Worm (Caenorhabditis elegans) whole organism, L4 larva: ENCODE data around the gene srg-54.

Source experiments
- D1046.2 ChIP-seq: fragments of 200-800 bp; sonication (Bioruptor generic); IDR thresholded peaks from 2 replicates; pipeline ENCODE4 v1.3.6; 2022; ENCODE audit warnings: missing genetic modification characterization, missing compliant biosample characterization
- F26F4.8 ChIP-seq: fragments of 200-800 bp; sonication (Bioruptor generic); conservative IDR thresholded peaks from 2 replicates; pipeline ENCODE4 v1.3.6; 2022; ENCODE audit warnings: missing genetic modification characterization, missing compliant biosample characterization
- F37D6.2 ChIP-seq: sonication (generic microtip); optimal IDR thresholded peaks from 2 replicates; lab custom pipeline; 2016; ENCODE audit warnings: mild to moderate bottlenecking, missing genetic modification characterization, missing compliant biosample characterization
- F49E8.2 ChIP-seq: sonication (generic microtip); optimal IDR thresholded peaks from 2 replicates; lab custom pipeline; 2016; ENCODE audit warnings: missing compliant biosample characterization, mild to moderate bottlenecking, missing genetic modification characterization, borderline replicate concordance
- R02D3.7 ChIP-seq: fragments of 150-350 bp; sonication (generic microtip); optimal IDR thresholded peaks from 3 replicates; lab custom pipeline; 2014; ENCODE audit warnings: missing biosample characterization, missing genetic modification characterization
- T20F7.1 ChIP-seq: fragments of 200-800 bp; sonication (Bioruptor generic); optimal IDR thresholded peaks from 2 replicates; lab custom pipeline; 2018; ENCODE audit warnings: mild to moderate bottlenecking, missing genetic modification characterization, missing compliant biosample characterization
- aha-1 ChIP-seq: fragments of 150-350 bp; peaks from one replicate; lab custom pipeline; 2014; ENCODE audit warnings: missing biosample characterization, missing genetic modification characterization
- aly-2 ChIP-seq: sonication (generic microtip); optimal IDR thresholded peaks from 2 replicates; lab custom pipeline; 2018; ENCODE audit warnings: missing biosample characterization, missing genetic modification characterization
- attf-4 ChIP-seq: sonication (generic microtip); optimal IDR thresholded peaks from 3 replicates; lab custom pipeline; 2017; ENCODE audit warnings: missing biosample characterization, missing genetic modification characterization
- ceh-28 ChIP-seq: fragments of 150-350 bp; optimal IDR thresholded peaks from 2 replicates; lab custom pipeline; 2014; ENCODE audit warnings: missing biosample characterization, missing genetic modification reagents, missing genetic modification characterization
- ceh-32 ChIP-seq: sonication (generic microtip); optimal IDR thresholded peaks from 2 replicates; lab custom pipeline; 2016; ENCODE audit warnings: mild to moderate bottlenecking, missing genetic modification characterization, missing compliant biosample characterization; ENCODE audit not compliant: poor library complexity
- ceh-82 ChIP-seq: sonication (generic microtip); optimal IDR thresholded peaks from 2 replicates; lab custom pipeline; 2017; ENCODE audit warnings: missing biosample characterization, missing genetic modification characterization
- daf-19 ChIP-seq: fragments of 200-800 bp; sonication (Bioruptor generic); conservative IDR thresholded peaks from 2 replicates; pipeline ENCODE4 v1.3.6; 2022; ENCODE audit warnings: missing genetic modification characterization, missing compliant biosample characterization
- dmd-9 ChIP-seq: fragments of 200-800 bp; sonication (Bioruptor generic); IDR thresholded peaks from 2 replicates; pipeline ENCODE4 v1.3.6; 2022; ENCODE audit warnings: missing genetic modification reagents, missing genetic modification characterization, missing compliant biosample characterization
- duxl-1 ChIP-seq: sonication (generic microtip); optimal IDR thresholded peaks from 2 replicates; lab custom pipeline; 2016; ENCODE audit warnings: mild to moderate bottlenecking, missing genetic modification characterization, moderate library complexity, missing compliant biosample characterization; ENCODE audit not compliant: poor library complexity
- dve-1 ChIP-seq: sonication (generic microtip); optimal IDR thresholded peaks from 2 replicates; lab custom pipeline; 2017; ENCODE audit warnings: antibody characterized with exemption, mild to moderate bottlenecking, missing genetic modification characterization, missing compliant biosample characterization; ENCODE audit not compliant: insufficient read depth
- hlh-11 ChIP-seq: fragments of 200-800 bp; sonication (Bioruptor generic); optimal IDR thresholded peaks from 2 replicates; lab custom pipeline; 2018; ENCODE audit warnings: mild to moderate bottlenecking, missing genetic modification characterization, missing compliant biosample characterization
- hmg-1.1 ChIP-seq: fragments of 200-800 bp; sonication (Bioruptor generic); IDR thresholded peaks from 2 replicates; pipeline ENCODE4 v1.3.6; 2022; ENCODE audit warnings: missing genetic modification reagents, missing genetic modification characterization, missing compliant biosample characterization
- lim-7 ChIP-seq: fragments of 200-800 bp; sonication (Bioruptor generic); IDR thresholded peaks from 2 replicates; pipeline ENCODE4 v1.3.6; 2022; ENCODE audit warnings: missing genetic modification characterization, missing compliant biosample characterization
- lin-1 ChIP-seq: fragments of 200-800 bp; sonication (Bioruptor generic); IDR thresholded peaks from 2 replicates; pipeline ENCODE4 v1.3.6; 2022; ENCODE audit warnings: missing genetic modification reagents, missing genetic modification characterization, missing compliant biosample characterization
- lin-15B ChIP-seq: fragments of 150-350 bp; sonication (generic microtip); optimal IDR thresholded peaks from 3 replicates; lab custom pipeline; 2014; ENCODE audit warnings: missing biosample characterization, missing genetic modification characterization
- lin-38 ChIP-seq: fragments of 200-800 bp; sonication (Bioruptor generic); IDR thresholded peaks from 2 replicates; pipeline ENCODE4 v1.3.6; 2022; ENCODE audit warnings: missing genetic modification reagents, missing genetic modification characterization, missing compliant biosample characterization
- lin-39 ChIP-seq: fragments of 150-350 bp; optimal IDR thresholded peaks from 2 replicates; lab custom pipeline; 2014; ENCODE audit warnings: missing biosample characterization, missing genetic modification reagents, missing genetic modification characterization
- lsy-2 ChIP-seq, 2 experiments: fragments of 150-350 bp in 1 of 2; sonication (generic microtip) in 1 of 2; optimal IDR thresholded peaks; 2 replicates each; lab custom pipeline; 2014 to 2017; ENCODE audit warnings: missing biosample characterization in 2 of 2, missing genetic modification characterization in 2 of 2
- madf-5 ChIP-seq, 2 experiments: fragments of 200-800 bp; sonication (Bioruptor generic); IDR thresholded peaks; 2 replicates each; pipeline ENCODE4 v1.3.6; 2022; ENCODE audit warnings: missing compliant biosample characterization in 2 of 2, missing genetic modification characterization in 2 of 2
- mep-1 ChIP-seq: fragments of 150-350 bp; sonication (generic microtip); optimal IDR thresholded peaks from 3 replicates; lab custom pipeline; 2014; ENCODE audit warnings: missing biosample characterization, missing genetic modification characterization
- mxl-2 ChIP-seq: fragments of 200-800 bp; sonication (Bioruptor generic); conservative IDR thresholded peaks from 2 replicates; pipeline ENCODE4 v1.3.6; 2022; ENCODE audit warnings: missing genetic modification reagents, missing genetic modification characterization, missing compliant biosample characterization
- nhr-111 ChIP-seq: fragments of 200-800 bp; sonication (Bioruptor generic); optimal IDR thresholded peaks from 2 replicates; lab custom pipeline; 2018; ENCODE audit warnings: mild to moderate bottlenecking, missing genetic modification characterization, missing compliant biosample characterization
- nhr-28 ChIP-seq: fragments of 150-350 bp; optimal IDR thresholded peaks from 2 replicates; lab custom pipeline; 2014; ENCODE audit warnings: missing biosample characterization, missing genetic modification characterization
- nhr-41 ChIP-seq: fragments of 200-800 bp; sonication (Bioruptor generic); IDR thresholded peaks from 2 replicates; pipeline ENCODE4 v1.3.6; 2022; ENCODE audit warnings: missing genetic modification reagents, missing genetic modification characterization, missing compliant biosample characterization
- nhr-42 ChIP-seq: fragments of 200-800 bp; sonication (Bioruptor generic); IDR thresholded peaks from 2 replicates; pipeline ENCODE4 v1.3.6; 2022; ENCODE audit warnings: missing genetic modification characterization, missing compliant biosample characterization
- nhr-48 ChIP-seq: sonication (generic microtip); optimal IDR thresholded peaks from 2 replicates; lab custom pipeline; 2016; ENCODE audit warnings: mild to moderate bottlenecking, missing genetic modification characterization, missing compliant biosample characterization
- nhr-6 ChIP-seq: fragments of 150-350 bp; optimal IDR thresholded peaks from 2 replicates; lab custom pipeline; 2014; ENCODE audit warnings: missing biosample characterization, missing genetic modification characterization
- php-3 ChIP-seq: fragments of 200-800 bp; sonication (Bioruptor generic); IDR thresholded peaks from 2 replicates; pipeline ENCODE4 v1.3.6; 2022; ENCODE audit warnings: missing genetic modification reagents, missing genetic modification characterization, missing compliant biosample characterization
- pqm-1 ChIP-seq: sonication (generic microtip); optimal IDR thresholded peaks from 2 replicates; lab custom pipeline; 2017; ENCODE audit warnings: missing biosample characterization, missing genetic modification characterization
- rbr-2 ChIP-seq: sonication (generic microtip); optimal IDR thresholded peaks from 2 replicates; lab custom pipeline; 2016; ENCODE audit warnings: missing genotype, missing genetic modification characterization, missing compliant biosample characterization
- saeg-2 ChIP-seq: fragments of 200-800 bp; sonication (Bioruptor generic); IDR thresholded peaks from 2 replicates; pipeline ENCODE4 v1.3.6; 2022; ENCODE audit warnings: missing genetic modification reagents, missing genetic modification characterization, missing compliant biosample characterization
- sdz-12 ChIP-seq: fragments of 200-800 bp; sonication (Bioruptor generic); optimal IDR thresholded peaks from 2 replicates; lab custom pipeline; 2018; ENCODE audit warnings: mild to moderate bottlenecking, missing genetic modification characterization, missing compliant biosample characterization
- snpc-1.2 ChIP-seq: fragments of 200-800 bp; sonication (Bioruptor generic); IDR thresholded peaks from 2 replicates; pipeline ENCODE4 v1.3.6; 2022; ENCODE audit warnings: missing genetic modification reagents, missing genetic modification characterization, missing compliant biosample characterization
- spr-1 ChIP-seq: sonication (generic microtip); optimal IDR thresholded peaks from 2 replicates; lab custom pipeline; 2016; ENCODE audit warnings: mild to moderate bottlenecking, missing genetic modification characterization, missing compliant biosample characterization
- spr-3 ChIP-seq: fragments of 200-800 bp; sonication (Bioruptor generic); optimal IDR thresholded peaks from 2 replicates; lab custom pipeline; 2018; ENCODE audit warnings: mild to moderate bottlenecking, missing genetic modification characterization, missing compliant biosample characterization
- zfp-3 ChIP-seq: fragments of 200-800 bp; sonication (Bioruptor generic); conservative IDR thresholded peaks from 2 replicates; pipeline ENCODE4 v1.3.6; 2022; ENCODE audit warnings: missing genetic modification reagents, missing genetic modification characterization, missing compliant biosample characterization
- zip-11 ChIP-seq: fragments of 200-800 bp; sonication (Bioruptor generic); IDR thresholded peaks from 2 replicates; pipeline ENCODE4 v1.3.6; 2022; ENCODE audit warnings: missing genetic modification characterization, missing compliant biosample characterization
- zip-2 ChIP-seq: fragments of 150-350 bp; optimal IDR thresholded peaks from 2 replicates; lab custom pipeline; 2014; ENCODE audit warnings: missing biosample characterization, missing genetic modification characterization

Gene srg-54

DNA sequence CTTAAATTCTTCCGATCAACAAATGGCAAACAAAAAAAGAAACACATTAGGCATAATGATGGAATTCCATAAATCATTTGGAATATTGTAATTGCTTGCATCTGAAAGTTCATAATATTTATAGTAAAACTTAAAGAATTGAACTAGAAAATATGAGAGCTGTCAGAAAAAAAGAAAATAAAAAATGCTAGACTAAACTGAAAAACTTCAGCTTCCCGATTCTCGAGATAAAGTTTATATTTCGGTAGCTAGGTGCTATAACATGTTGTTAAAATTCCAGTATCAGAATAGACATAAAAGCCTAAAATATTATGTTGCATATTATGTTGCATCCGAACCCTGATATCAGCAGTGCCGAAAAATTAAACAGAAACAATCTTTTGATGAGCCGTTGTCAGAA lies at the start of gene srg-54:
Gene srg-54 (minus strand): TSS at position 101 of the 400 bp plus-strand sequence.
- TF ChIP-seq snpc-1.2: no peak
- no peak for TF ChIP-seq nhr-48 (tag; lab: Kevin White, UChicago)
- no peak for TF ChIP-seq ceh-32 (tag; lab: Kevin White, UChicago)
- TF ChIP-seq attf-4: no peak
- TF ChIP-seq lsy-2 (tag; optimal IDR thresholded peaks at IDR 0.05; lab: Kevin White, UChicago): no peak
- TF ChIP-seq saeg-2 (GFP tag; lab: Robert Waterston, UW): no peak
- no peak for TF ChIP-seq dve-1 (tag; lab: Kevin White, UChicago)
- TF ChIP-seq lin-15B (tag; lab: Kevin White, UChicago): no peak
- no peak for TF ChIP-seq nhr-6 (tag; lab: Kevin White, UChicago)
- TF ChIP-seq T20F7.1 (GFP tag; lab: Kevin White, UChicago): no peak
- TF ChIP-seq madf-5 (GFP tag; IDR thresholded peaks at IDR 0.05; lab: Robert Waterston, UW): no peak
- no peak for TF ChIP-seq F26F4.8
- no peak for TF ChIP-seq F37D6.2 (tag; lab: Kevin White, UChicago)
- TF ChIP-seq ceh-28 (tag; lab: Kevin White, UChicago): no peak
- TF ChIP-seq lim-7 (GFP tag; lab: Robert Waterston, UW): no peak
- no peak for TF ChIP-seq R02D3.7 (tag; lab: Kevin White, UChicago)
- no peak for TF ChIP-seq nhr-41
- no peak for TF ChIP-seq hlh-11 (tag; lab: Kevin White, UChicago)
- no peak for TF ChIP-seq pqm-1 (tag; lab: Kevin White, UChicago)

DNA sequence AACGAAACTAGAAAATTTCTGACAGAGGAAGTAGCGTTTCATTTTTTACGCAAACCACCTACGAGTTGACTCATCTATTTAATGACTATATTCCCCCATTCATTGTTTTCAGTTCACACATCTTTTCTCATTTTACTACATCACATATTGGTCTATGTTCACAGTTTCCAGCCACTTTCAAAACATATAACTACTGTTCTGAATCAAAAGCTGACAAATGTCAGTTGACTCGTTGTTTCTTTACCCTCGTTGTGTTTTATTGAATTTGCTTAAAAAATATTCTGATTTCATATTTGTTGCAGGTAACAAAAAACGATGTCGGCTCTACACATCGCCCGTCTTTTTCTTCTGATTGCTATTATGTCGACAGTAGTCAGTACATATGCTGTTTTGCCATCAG lies 47.1 kb upstream of the srg-54 start, which contains the start of gene nlp-59:
Gene nlp-59 (plus strand): TSS at position 301 of the 400 bp plus-strand sequence.
- TF ChIP-seq aha-1 (tag; lab: Kevin White, UChicago) (no peak), rbr-2 (no peak), nhr-41 (no peak), spr-1 (tag; lab: Kevin White, UChicago) (no peak), zip-2 (tag; lab: Kevin White, UChicago) (no peak), pqm-1 (tag; lab: Kevin White, UChicago) (no peak), mxl-2 (GFP tag; lab: Robert Waterston, UW) (no peak), daf-19 (GFP tag; lab: Robert Waterston, UW) (no peak), mep-1 (tag; lab: Kevin White, UChicago) (no peak), nhr-28 (tag; lab: Kevin White, UChicago) (no peak), php-3 (GFP tag; lab: Robert Waterston, UW) (no peak)

ce11 chrV:14955676-14956075 lies 31.7 kb upstream of the srg-54 start, which contains the start of gene F02D8.9:
Gene F02D8.9 (minus strand): TSS chrV:14955776.
- TF ChIP-seq madf-5 (GFP tag; IDR thresholded peaks at IDR 0.05; lab: Robert Waterston, UW): no peak
- TF ChIP-seq lin-38 (GFP tag; lab: Robert Waterston, UW): no peak
- no peak for TF ChIP-seq D1046.2
- TF ChIP-seq duxl-1 (tag; lab: Kevin White, UChicago): no peak
- TF ChIP-seq aha-1 (tag; lab: Kevin White, UChicago): no peak
- TF ChIP-seq, all 104 proteins: peak for 0

ce11 chrV:14954633-14955032 lies 30.6 kb upstream of the srg-54 start, which contains the start of gene C30G7.5:
Gene C30G7.5 (minus strand): TSS chrV:14954733.
- TF ChIP-seq spr-3 (no peak), zip-11 (no peak), lin-1 (GFP tag; lab: Robert Waterston, UW) (no peak), zip-2 (tag; lab: Kevin White, UChicago) (no peak), sdz-12 (no peak), nhr-111 (no peak), nhr-42 (GFP tag; lab: Robert Waterston, UW) (no peak), lin-39 (tag; lab: Kevin White, UChicago) (no peak), aly-2 (tag; lab: Kevin White, UChicago) (no peak), ceh-82 (no peak), dmd-9 (GFP tag; lab: Robert Waterston, UW) (no peak), aha-1 (tag; lab: Kevin White, UChicago) (no peak), F49E8.2 (tag; lab: Kevin White, UChicago) (no peak), hmg-1.1 (no peak), pqm-1 (tag; lab: Kevin White, UChicago) (no peak), zfp-3 (GFP tag; lab: Robert Waterston, UW) (no peak), mxl-2 (GFP tag; lab: Robert Waterston, UW) (no peak)
